Fruit fly (Drosophila melanogaster) whole organism, prepupa: ENCODE results near the gene dlp.

Experiments
- CG10669 ChIP-seq: fragments of 200-800 bp; sonication (Bioruptor generic); optimal IDR thresholded peaks from 3 replicates; lab custom pipeline; 2018; ENCODE audit warnings: missing biosample characterization, mild to moderate bottlenecking, missing genetic modification characterization, moderate library complexity
- CG16779 ChIP-seq: fragments of 200-800 bp; sonication (Bioruptor generic); optimal IDR thresholded peaks from 3 replicates; lab custom pipeline; 2017; ENCODE audit warnings: missing biosample characterization, mild to moderate bottlenecking, missing genetic modification characterization
- CG6854 ChIP-seq: fragments of 200-800 bp; sonication (Bioruptor generic); optimal IDR thresholded peaks from 2 replicates; lab custom pipeline; 2017; ENCODE audit warnings: missing biosample characterization, mild to moderate bottlenecking, missing genetic modification characterization
- Eip78C ChIP-seq: fragments of 200-800 bp; sonication (Bioruptor generic); peaks from one replicate; lab custom pipeline; 2016; ENCODE audit warnings: missing biosample characterization, missing genetic modification characterization
- fkh ChIP-seq: fragments of 200-800 bp; sonication (Bioruptor generic); optimal IDR thresholded peaks from 3 replicates; lab custom pipeline; 2017; ENCODE audit warnings: missing biosample characterization, mild to moderate bottlenecking, missing genetic modification characterization, moderate library complexity
- salr ChIP-seq, 2 experiments: fragments of 200-800 bp; sonication (Bioruptor generic); optimal IDR thresholded peaks; 3 replicates each; lab custom pipeline; 2016 to 2018; ENCODE audit warnings: missing biosample characterization in 2 of 2, missing genetic modification characterization in 2 of 2, mild to moderate bottlenecking in 1 of 2
- ss ChIP-seq, 2 experiments: fragments of 200-800 bp; sonication (Bioruptor generic); optimal IDR thresholded peaks; 2 replicates in 1 of 2; 3 replicates in 1 of 2; lab custom pipeline; 2017 to 2018; ENCODE audit warnings: mild to moderate bottlenecking in 2 of 2, missing biosample characterization in 2 of 2, missing genetic modification characterization in 2 of 2, moderate library complexity in 1 of 2

DNA sequence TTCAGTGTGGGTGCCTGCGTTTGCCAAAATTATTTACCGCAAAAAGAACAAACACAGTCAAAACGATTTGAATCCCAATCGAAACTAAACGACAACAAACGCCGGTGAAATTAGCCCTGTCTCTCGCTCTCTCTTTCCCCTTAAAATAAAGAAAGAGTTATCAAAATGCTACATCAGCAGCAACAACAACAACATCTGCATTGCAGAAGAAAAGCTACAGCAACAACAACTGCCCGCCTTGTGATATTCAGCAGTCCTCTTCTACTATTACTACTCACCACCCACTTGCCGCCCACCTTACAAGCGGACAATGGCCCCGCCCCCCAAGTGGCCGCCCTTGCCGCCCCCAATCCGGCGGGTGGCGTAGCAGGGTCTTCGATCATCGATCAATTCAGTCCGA, 507 bp downstream of the dlp start:
- TF ChIP-seq Eip78C (GFP tag; lab: Kevin White, UChicago): no peak
- no peak for TF ChIP-seq CG16779 (tag; lab: Kevin White, UChicago)
- no peak for TF ChIP-seq ss (GFP tag; optimal IDR thresholded peaks at IDR 0.05; lab: Kevin White, UChicago)
- TF ChIP-seq CG10669 (GFP tag; lab: Kevin White, UChicago): no peak
- TF ChIP-seq salr (GFP tag; optimal IDR thresholded peaks at IDR 0.05; lab: Kevin White, UChicago): no peak
- no peak for TF ChIP-seq fkh
- TF ChIP-seq CG6854: no peak
